Worm (Caenorhabditis elegans) whole organism, mixed stage, embryonic: ENCODE measurements around the gene irg-1.

Experiments used
- blmp-1 ChIP-seq: fragments of 150-350 bp; optimal IDR thresholded peaks from 2 replicates; lab custom pipeline; 2014; ENCODE audit warnings: missing biosample characterization, missing genetic modification characterization
- unc-62 ChIP-seq: fragments of 150-350 bp; optimal IDR thresholded peaks from 2 replicates; lab custom pipeline; 2014; ENCODE audit warnings: missing biosample characterization, missing genetic modification reagents, missing genetic modification characterization

- TF ChIP-seq unc-62 (GFP tag; lab: Kevin White, UChicago) (no peak), blmp-1 (tag; lab: Kevin White, UChicago) (no peak)
These were observed 32.6 kb downstream of the irg-1 start, which contains the start of gene grl-30 for ce11 chrV:3555986-3556385.
